Worm (Caenorhabditis elegans): ENCODE results near the gene C14A4.9.

C14A4.9 gene

ce11 chrII:10559671-10560184 lies 39.4 kb upstream of the C14A4.9 start:
- TF ChIP-seq skn-1 (tag; optimal IDR thresholded peaks at IDR 0.05) = no peak
- no peak for TF ChIP-seq unc-39 (tag; optimal IDR thresholded peaks at IDR 0.05)
- TF ChIP-seq ceh-9 (tag; optimal IDR thresholded peaks at IDR 0.05) = no peak
- peak; percentile 40 for TF ChIP-seq nhr-43 (tag; optimal IDR thresholded peaks at IDR 0.05; ENCODE audit: poor library complexity, severe bottlenecking)
- TF ChIP-seq zag-1 (tag; optimal IDR thresholded peaks at IDR 0.05) = no peak
- TF ChIP-seq elt-1 (tag; optimal IDR thresholded peaks at IDR 0.05) = peak; percentile 0
- no peak for TF ChIP-seq hmg-11 (tag; optimal IDR thresholded peaks at IDR 0.05)
- no peak for TF ChIP-seq nhr-76 (tag; optimal IDR thresholded peaks at IDR 0.05)
- no peak for TF ChIP-seq nhr-237 (tag; optimal IDR thresholded peaks at IDR 0.05)
- TF ChIP-seq mml-1 (tag; optimal IDR thresholded peaks at IDR 0.05) = no peak
- peak; percentile 71 for TF ChIP-seq elt-2 (tag; optimal IDR thresholded peaks at IDR 0.05)
- TF ChIP-seq jun-1 (tag; optimal IDR thresholded peaks at IDR 0.05) = no peak
- peak; percentile 14 for TF ChIP-seq nhr-23 (tag; optimal IDR thresholded peaks at IDR 0.05)
- peak; percentile 68 for TF ChIP-seq ama-1 (optimal IDR thresholded peaks at IDR 0.05)
- no peak for TF ChIP-seq sea-2 (GFP tag; optimal IDR thresholded peaks at IDR 0.05)
- no peak for TF ChIP-seq fkh-10 (GFP tag; optimal IDR thresholded peaks at IDR 0.05)
- peak; percentile 65 for TF ChIP-seq pqm-1 (tag; optimal IDR thresholded peaks at IDR 0.05)
- TF ChIP-seq nhr-11 (tag; optimal IDR thresholded peaks at IDR 0.05) = no peak
- TF ChIP-seq fkh-2 (tag; optimal IDR thresholded peaks at IDR 0.05) = no peak
- no peak for TF ChIP-seq nhr-28 (tag; optimal IDR thresholded peaks at IDR 0.05)
- no peak for TF ChIP-seq nhr-67 (tag; optimal IDR thresholded peaks at IDR 0.05)
- peak; percentile 21 for TF ChIP-seq pha-4 (tag; optimal IDR thresholded peaks at IDR 0.05)

- TF ChIP-seq nhr-25 (tag; optimal IDR thresholded peaks at IDR 0.05) = peak; percentile 100
- TF ChIP-seq eor-1 (tag; optimal IDR thresholded peaks at IDR 0.05) = peak in 1 of 2 experiments; percentile 62
- peak; percentile 98 for TF ChIP-seq R02D3.7 (tag; optimal IDR thresholded peaks at IDR 0.05)
- TF ChIP-seq nhr-67 (tag; optimal IDR thresholded peaks at IDR 0.05) = peak; percentile 73
- no peak for TF ChIP-seq nhr-12 (tag; optimal IDR thresholded peaks at IDR 0.05)
- TF ChIP-seq pha-4 (tag; optimal IDR thresholded peaks at IDR 0.05) = peak; percentile 100
- TF ChIP-seq nhr-28 (tag; optimal IDR thresholded peaks at IDR 0.05) = peak; percentile 95
- TF ChIP-seq mml-1 (tag; optimal IDR thresholded peaks at IDR 0.05) = no peak
- peak; percentile 100 for TF ChIP-seq skn-1 (tag; optimal IDR thresholded peaks at IDR 0.05)
- peak; percentile 98 for TF ChIP-seq ceh-28 (tag; optimal IDR thresholded peaks at IDR 0.05)
- no peak for TF ChIP-seq ceh-9 (tag; optimal IDR thresholded peaks at IDR 0.05)
- TF ChIP-seq jun-1 (tag; optimal IDR thresholded peaks at IDR 0.05) = peak; percentile 99
- peak; percentile 99 for TF ChIP-seq lin-39 (tag; optimal IDR thresholded peaks at IDR 0.05)
- peak; percentile 100 for TF ChIP-seq lsy-12 (tag; optimal IDR thresholded peaks at IDR 0.05)
- peak; percentile 97 for TF ChIP-seq elt-2 (tag; optimal IDR thresholded peaks at IDR 0.05)
- TF ChIP-seq nhr-237 (tag; optimal IDR thresholded peaks at IDR 0.05) = peak; percentile 74
- TF ChIP-seq ZK546.5 (tag; optimal IDR thresholded peaks at IDR 0.05) = peak; percentile 80
- peak; percentile 69 for TF ChIP-seq unc-39 (tag; optimal IDR thresholded peaks at IDR 0.05)
- TF ChIP-seq sea-2 (GFP tag; optimal IDR thresholded peaks at IDR 0.05) = peak; percentile 94
- peak; percentile 100 for TF ChIP-seq nhr-11 (tag; optimal IDR thresholded peaks at IDR 0.05)
- peak; percentile 79 for TF ChIP-seq ceh-16 (tag; optimal IDR thresholded peaks at IDR 0.05)
- peak; percentile 98 for TF ChIP-seq snpc-4 (tag; optimal IDR thresholded peaks at IDR 0.05)
- TF ChIP-seq tbx-2 (tag; optimal IDR thresholded peaks at IDR 0.05) = peak; percentile 97
- TF ChIP-seq mdl-1 (tag; optimal IDR thresholded peaks at IDR 0.05) = peak; percentile 94
- TF ChIP-seq unc-62 (GFP tag; optimal IDR thresholded peaks at IDR 0.05) = peak; percentile 100
- TF ChIP-seq nhr-23 (tag; optimal IDR thresholded peaks at IDR 0.05) = peak; percentile 100
- peak; percentile 97 for TF ChIP-seq nhr-77 (tag; optimal IDR thresholded peaks at IDR 0.05)
- TF ChIP-seq egl-27 (tag; optimal IDR thresholded peaks at IDR 0.05) = peak; percentile 99
- TF ChIP-seq elt-1 (tag; optimal IDR thresholded peaks at IDR 0.05) = peak; percentile 97
- peak; percentile 100 for TF ChIP-seq lin-15B (tag; optimal IDR thresholded peaks at IDR 0.05)
- TF ChIP-seq elt-3 (tag; optimal IDR thresholded peaks at IDR 0.05) = peak; percentile 96 to 100 (median 99)
- peak; percentile 96 for TF ChIP-seq daf-12 (tag; optimal IDR thresholded peaks at IDR 0.05)
- peak; percentile 93 for TF ChIP-seq ama-1 (optimal IDR thresholded peaks at IDR 0.05)
- peak; percentile 97 for TF ChIP-seq egl-5 (tag; optimal IDR thresholded peaks at IDR 0.05)
- TF ChIP-seq ztf-4 (tag; optimal IDR thresholded peaks at IDR 0.05) = peak; percentile 96
- TF ChIP-seq fkh-2 (tag; optimal IDR thresholded peaks at IDR 0.05) = peak; percentile 95
- peak; percentile 54 for TF ChIP-seq ztf-11 (tag; optimal IDR thresholded peaks at IDR 0.05)
- peak; percentile 99 for TF ChIP-seq nfya-1 (tag; optimal IDR thresholded peaks at IDR 0.05; ENCODE audit: insufficient read depth)
- TF ChIP-seq pqm-1 (tag; optimal IDR thresholded peaks at IDR 0.05) = peak; percentile 100
- peak; percentile 99 for TF ChIP-seq nhr-43 (tag; optimal IDR thresholded peaks at IDR 0.05; ENCODE audit: poor library complexity, severe bottlenecking)
- peak; percentile 100 for TF ChIP-seq fos-1 (tag; optimal IDR thresholded peaks at IDR 0.05)
- peak; percentile 98 for TF ChIP-seq hmg-11 (tag; optimal IDR thresholded peaks at IDR 0.05)
- peak; percentile 94 for TF ChIP-seq zag-1 (tag; optimal IDR thresholded peaks at IDR 0.05)
- TF ChIP-seq fkh-10 (GFP tag; optimal IDR thresholded peaks at IDR 0.05) = peak; percentile 100
- peak; percentile 99 for TF ChIP-seq ceh-82 (tag; optimal IDR thresholded peaks at IDR 0.05)
- TF ChIP-seq aly-2 (tag; optimal IDR thresholded peaks at IDR 0.05) = peak; percentile 99
- peak; percentile 94 for TF ChIP-seq nhr-76 (tag; optimal IDR thresholded peaks at IDR 0.05)
Measured at ce11 chrII:10563368-10563767, 35.8 kb upstream of the C14A4.9 start, which contains the start of gene cdc-48.1. TSS of gene cdc-48.1 (minus strand) at chrII:10563407.

Data from whole organism, L3 larva.